Worm (Caenorhabditis elegans) whole organism, L1 larva: ENCODE results near the gene C01G5.25.

Source experiments
- ces-1 ChIP-seq: fragments of 150-350 bp; optimal IDR thresholded peaks from 2 replicates; lab custom pipeline; 2014; ENCODE audit warnings: missing biosample characterization, missing genetic modification reagents, missing genetic modification characterization
- efl-1 ChIP-seq, 4 experiments: fragments of 150-350 bp; optimal IDR thresholded peaks in 3 of 4; peaks in 1 of 4; 1 replicate in 1 of 4; 2 replicates in 3 of 4; lab custom pipeline; 2014; ENCODE audit warnings: missing biosample characterization in 2 of 4, missing genetic modification characterization in 2 of 4, missing genetic modification reagents in 2 of 4
- egl-13 ChIP-seq: sonication (generic microtip); optimal IDR thresholded peaks from 2 replicates; lab custom pipeline; 2016; ENCODE audit warnings: missing genotype, missing genetic modification reagents, missing genetic modification characterization, missing compliant biosample characterization
- egl-27 ChIP-seq, 2 experiments: fragments of 150-350 bp in 1 of 2; sonication (generic microtip); optimal IDR thresholded peaks; 3 replicates each; lab custom pipeline; 2017 to 2018; ENCODE audit warnings: missing biosample characterization in 2 of 2, missing genetic modification characterization in 2 of 2, missing genetic modification reagents in 2 of 2
- elt-3 ChIP-seq, 6 experiments: fragments of 150-350 bp in 1 of 6; sonication (generic microtip); optimal IDR thresholded peaks; 2 replicates each; lab custom pipeline; 2017 to 2018; ENCODE audit warnings: missing biosample characterization in 6 of 6, missing genetic modification characterization in 6 of 6, inconsistent platforms in 1 of 6
- fkh-10 ChIP-seq: sonication (generic microtip); optimal IDR thresholded peaks from 2 replicates; lab custom pipeline; 2017; ENCODE audit warnings: missing biosample characterization, missing genetic modification reagents, missing genetic modification characterization
- nhr-237 ChIP-seq: fragments of 150-350 bp; optimal IDR thresholded peaks from 2 replicates; lab custom pipeline; 2014; ENCODE audit warnings: missing biosample characterization, missing genetic modification characterization
- rnt-1 ChIP-seq: sonication (generic microtip); optimal IDR thresholded peaks from 2 replicates; lab custom pipeline; 2016; ENCODE audit warnings: mild to moderate bottlenecking, missing genetic modification characterization, moderate library complexity, missing compliant biosample characterization
- zag-1 ChIP-seq: fragments of 150-350 bp; optimal IDR thresholded peaks from 2 replicates; lab custom pipeline; 2014; ENCODE audit warnings: missing biosample characterization, missing genetic modification characterization

ce11 chrIV:6524531-6524930, 17.0 kb upstream of the C01G5.25 start, which contains the start of gene C01G5.5:
- TF ChIP-seq fkh-10 (no peak), ces-1 (GFP tag; lab: Kevin White, UChicago) (no peak), egl-27 (tag; optimal IDR thresholded peaks at IDR 0.05; lab: Kevin White, UChicago) (no peak), efl-1 (optimal IDR thresholded peaks at IDR 0.05; lab: Kevin White, UChicago) (no peak), efl-1 (GFP tag; optimal IDR thresholded peaks at IDR 0.05 in 1 of 2; lab: Kevin White, UChicago) (peak in 1 of 2 experiments; percentile 65), zag-1 (tag; lab: Kevin White, UChicago) (no peak), nhr-237 (no peak), elt-3 (tag; optimal IDR thresholded peaks at IDR 0.05; lab: Kevin White, UChicago) (no peak), rnt-1 (tag; lab: Kevin White, UChicago) (no peak), egl-13 (no peak)
